Fruit fly (Drosophila melanogaster): ENCODE results near the gene mRpL39.

DNA sequence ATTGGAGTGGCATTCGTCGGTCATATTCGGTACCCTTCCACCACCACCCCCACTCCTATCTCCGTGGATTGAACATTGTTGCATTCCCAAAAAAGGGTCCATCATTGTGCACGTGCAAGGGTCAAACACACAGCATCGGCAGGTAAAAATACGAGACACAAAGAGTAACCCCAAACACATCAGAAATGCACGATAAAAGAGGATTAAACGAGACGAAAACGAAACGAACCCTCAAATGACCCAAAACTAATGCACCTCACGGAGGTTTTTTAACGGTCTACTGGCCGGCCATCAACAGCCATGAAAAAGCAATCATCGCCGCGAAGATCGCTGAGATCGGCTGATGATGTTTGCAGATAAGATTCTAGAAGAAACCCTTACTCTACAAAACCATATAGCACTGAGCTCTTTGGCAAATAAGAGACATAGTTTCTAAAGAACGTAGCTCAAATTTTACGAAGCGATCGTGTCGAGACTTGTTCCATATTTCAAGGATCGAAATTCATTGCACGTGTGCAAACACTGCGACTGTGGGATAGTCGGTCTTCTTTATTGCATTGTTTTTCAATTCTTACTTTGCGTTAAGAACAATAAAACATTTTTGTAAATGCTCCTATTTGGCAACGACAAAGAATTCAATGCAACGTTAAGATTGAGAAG is 33.1 kb downstream of the mRpL39 start:
- no peak for TF ChIP-seq insv (optimal IDR thresholded peaks at IDR 0.05)
- no peak for TF ChIP-seq ttk (optimal IDR thresholded peaks at IDR 0.05)
- no peak for TF ChIP-seq h (optimal IDR thresholded peaks at IDR 0.05)
- no peak for TF ChIP-seq Myc (optimal IDR thresholded peaks at IDR 0.05)
- no peak for TF ChIP-seq psq (optimal IDR thresholded peaks at IDR 0.05)

Measured in Kc167 (cell line).